Worm (Caenorhabditis elegans): Measurements from ENCODE around the gene srh-203.

DNA sequence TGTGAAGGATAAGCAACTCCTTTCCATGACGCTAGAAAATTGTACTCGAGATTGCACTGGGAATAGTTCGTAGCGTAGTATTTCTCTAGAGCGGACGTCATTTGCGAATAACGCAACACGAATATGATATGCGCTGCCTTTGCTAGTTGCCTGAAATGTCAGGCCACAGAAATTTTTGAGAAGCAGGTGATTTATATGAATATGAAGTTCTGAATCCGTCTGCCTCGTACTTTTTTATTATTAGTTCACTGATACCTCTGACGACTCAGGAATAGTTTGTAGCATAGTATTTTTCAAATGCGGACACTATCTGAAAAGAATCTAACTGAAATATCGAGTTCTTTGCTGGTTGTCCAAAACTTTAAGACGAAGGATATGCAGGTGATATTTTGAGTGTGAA is 40.0 kb upstream of the srh-203 start, which contains the start of gene srh-118:
- no peak for TF ChIP-seq nhr-23 (tag; optimal IDR thresholded peaks at IDR 0.05)
- no peak for TF ChIP-seq nhr-11 (tag; optimal IDR thresholded peaks at IDR 0.05)
- no peak for TF ChIP-seq zag-1 (tag; optimal IDR thresholded peaks at IDR 0.05)
- no peak for TF ChIP-seq pha-4 (tag; optimal IDR thresholded peaks at IDR 0.05)

Data from whole organism, L3 larva.